Worm (Caenorhabditis elegans) whole organism, young adult: ENCODE results near the gene oac-51.
A peak's percentile ranks its signal among the peaks of the same experiment; 100 is the strongest.

ENCODE experiments used
- B0019.2 ChIP-seq: fragments of 200-800 bp; sonication (Bioruptor generic); conservative IDR thresholded peaks from 2 replicates; pipeline ENCODE4 v1.3.6; 2022; ENCODE audit warnings: missing genetic modification reagents, missing genetic modification characterization, missing compliant biosample characterization
- B0261.1 ChIP-seq: sonication (generic microtip); optimal IDR thresholded peaks from 2 replicates; lab custom pipeline; 2016; ENCODE audit warnings: mild to moderate bottlenecking, missing genetic modification characterization, moderate library complexity, missing compliant biosample characterization
- B0336.3 ChIP-seq: fragments of 200-800 bp; sonication (Bioruptor generic); IDR thresholded peaks from 2 replicates; pipeline ENCODE4 v1.3.6; 2022; ENCODE audit warnings: missing genetic modification characterization, missing compliant biosample characterization
- F23B12.7 ChIP-seq: sonication (generic microtip); optimal IDR thresholded peaks from 2 replicates; lab custom pipeline; 2017; ENCODE audit warnings: missing genetic modification characterization, mild to moderate bottlenecking, missing compliant biosample characterization, antibody characterized with exemption, moderate library complexity; ENCODE audit not compliant: insufficient read depth
- F39B2.1 ChIP-seq: fragments of 200-800 bp; sonication (Bioruptor generic); IDR thresholded peaks from 2 replicates; pipeline ENCODE4 v1.3.6; 2022; ENCODE audit warnings: missing genetic modification reagents, missing genetic modification characterization, missing compliant biosample characterization
- F55B11.4 ChIP-seq: sonication (generic microtip); optimal IDR thresholded peaks from 2 replicates; lab custom pipeline; 2016; ENCODE audit warnings: missing compliant biosample characterization, missing genetic modification characterization, borderline replicate concordance; ENCODE audit not compliant: insufficient read depth
- F57C9.4 ChIP-seq: sonication (generic microtip); optimal IDR thresholded peaks from 2 replicates; lab custom pipeline; 2017; ENCODE audit warnings: mild to moderate bottlenecking, missing genetic modification characterization, missing compliant biosample characterization
- K11D2.4 ChIP-seq: fragments of 200-800 bp; sonication (Bioruptor generic); IDR thresholded peaks from 2 replicates; pipeline ENCODE4 v1.3.6; 2022; ENCODE audit warnings: missing genetic modification reagents, missing genetic modification characterization, missing compliant biosample characterization
- K12H6.12 ChIP-seq: fragments of 200-800 bp; sonication (Bioruptor generic); optimal IDR thresholded peaks from 2 replicates; lab custom pipeline; 2018; ENCODE audit warnings: mild to moderate bottlenecking, missing genetic modification characterization, missing compliant biosample characterization
- T07F8.4 ChIP-seq: sonication (generic microtip); optimal IDR thresholded peaks from 2 replicates; lab custom pipeline; 2016; ENCODE audit warnings: mild to moderate bottlenecking, missing genetic modification characterization, moderate library complexity, missing compliant biosample characterization
- Y67H2A.10 ChIP-seq: fragments of 200-800 bp; sonication (Bioruptor generic); conservative IDR thresholded peaks from 2 replicates; pipeline ENCODE4 v1.3.6; 2022; ENCODE audit warnings: missing genetic modification reagents, missing genetic modification characterization, missing compliant biosample characterization
- Y79H2A.3 ChIP-seq: fragments of 200-800 bp; sonication (Bioruptor generic); conservative IDR thresholded peaks from 2 replicates; pipeline ENCODE4 v1.3.6; 2022; ENCODE audit warnings: missing genetic modification reagents, missing genetic modification characterization, missing compliant biosample characterization
- Y95B8A.8 ChIP-seq: fragments of 200-800 bp; sonication (Bioruptor generic); IDR thresholded peaks from 2 replicates; pipeline ENCODE4 v1.3.6; 2022; ENCODE audit warnings: missing genetic modification reagents, missing genetic modification characterization, missing compliant biosample characterization
- aptf-2 ChIP-seq: fragments of 200-800 bp; sonication (Bioruptor generic); conservative IDR thresholded peaks from 2 replicates; pipeline ENCODE4 v1.3.6; 2022; ENCODE audit warnings: missing genetic modification reagents, missing genetic modification characterization, missing compliant biosample characterization
- aptf-3 ChIP-seq: fragments of 200-800 bp; sonication (Bioruptor generic); IDR thresholded peaks from 2 replicates; pipeline ENCODE4 v1.3.6; 2022; ENCODE audit warnings: missing genetic modification characterization, missing compliant biosample characterization
- attf-3 ChIP-seq: fragments of 200-800 bp; sonication (Bioruptor generic); conservative IDR thresholded peaks from 2 replicates; pipeline ENCODE4 v1.3.6; 2022; ENCODE audit warnings: missing genetic modification reagents, missing genetic modification characterization, missing compliant biosample characterization
- attf-5 ChIP-seq: fragments of 200-800 bp; sonication (Bioruptor generic); optimal IDR thresholded peaks from 2 replicates; lab custom pipeline; 2018; ENCODE audit warnings: mild to moderate bottlenecking, missing genetic modification characterization, missing compliant biosample characterization
- attf-6 ChIP-seq: fragments of 200-800 bp; sonication (Bioruptor generic); IDR thresholded peaks from 2 replicates; pipeline ENCODE4 v1.3.6; 2022; ENCODE audit warnings: missing genetic modification reagents, missing genetic modification characterization, missing compliant biosample characterization
- bed-2 ChIP-seq: fragments of 200-800 bp; sonication (Bioruptor generic); IDR thresholded peaks from 2 replicates; pipeline ENCODE4 v1.3.6; 2022; ENCODE audit warnings: missing genetic modification reagents, missing genetic modification characterization, missing compliant biosample characterization
- cebp-1 ChIP-seq, 2 experiments: fragments of 200-800 bp in 1 of 2; sonication (Bioruptor generic) in 1 of 2; sonication (generic microtip) in 1 of 2; IDR thresholded peaks in 1 of 2; optimal IDR thresholded peaks in 1 of 2; 2 replicates each; pipeline versions ENCODE4 v1.3.6 to Lab custom; 2017 to 2022; ENCODE audit warnings: missing compliant biosample characterization in 2 of 2, missing genetic modification characterization in 2 of 2, mild to moderate bottlenecking in 1 of 2, missing genetic modification reagents in 1 of 2, moderate library complexity in 1 of 2
- cebp-2 ChIP-seq: fragments of 200-800 bp; sonication (Bioruptor generic); IDR thresholded peaks from 2 replicates; pipeline ENCODE4 v1.3.6; 2022; ENCODE audit warnings: missing genetic modification characterization, missing compliant biosample characterization
- ceh-100 ChIP-seq: fragments of 200-800 bp; sonication (Bioruptor generic); IDR thresholded peaks from 2 replicates; pipeline ENCODE4 v1.3.6; 2022; ENCODE audit warnings: missing genetic modification reagents, missing genetic modification characterization, missing compliant biosample characterization
- ceh-58 ChIP-seq: fragments of 200-800 bp; sonication (Bioruptor generic); IDR thresholded peaks from 2 replicates; pipeline ENCODE4 v1.3.6; 2022; ENCODE audit warnings: missing genetic modification characterization, missing compliant biosample characterization
- ceh-91 ChIP-seq: fragments of 200-800 bp; sonication (Bioruptor generic); IDR thresholded peaks from 2 replicates; pipeline ENCODE4 v1.3.6; 2022; ENCODE audit warnings: missing genetic modification reagents, missing genetic modification characterization, missing compliant biosample characterization
- dox-1 ChIP-seq: fragments of 200-800 bp; sonication (Bioruptor generic); IDR thresholded peaks from 2 replicates; pipeline ENCODE4 v1.3.6; 2022; ENCODE audit warnings: missing genetic modification reagents, missing genetic modification characterization, missing compliant biosample characterization
- fkh-3 ChIP-seq: sonication (generic microtip); optimal IDR thresholded peaks from 2 replicates; lab custom pipeline; 2016; ENCODE audit warnings: mild to moderate bottlenecking, missing genetic modification characterization, missing compliant biosample characterization
- gei-17 ChIP-seq: fragments of 200-800 bp; sonication (Bioruptor generic); optimal IDR thresholded peaks from 2 replicates; lab custom pipeline; 2018; ENCODE audit warnings: mild to moderate bottlenecking, missing genetic modification characterization, missing compliant biosample characterization
- him-1 ChIP-seq: sonication (generic microtip); optimal IDR thresholded peaks from 2 replicates; lab custom pipeline; 2016; ENCODE audit warnings: missing genotype, missing genetic modification reagents, missing genetic modification characterization, missing compliant biosample characterization
- hlh-12 ChIP-seq: sonication (generic microtip); optimal IDR thresholded peaks from 2 replicates; lab custom pipeline; 2016; ENCODE audit warnings: missing genetic modification characterization, missing compliant biosample characterization
- hmg-1.2 ChIP-seq: fragments of 200-800 bp; sonication (Bioruptor generic); IDR thresholded peaks from 2 replicates; pipeline ENCODE4 v1.3.6; 2022; ENCODE audit warnings: missing genetic modification reagents, missing genetic modification characterization, missing compliant biosample characterization
- hmg-20 ChIP-seq: fragments of 200-800 bp; sonication (Bioruptor generic); IDR thresholded peaks from 2 replicates; pipeline ENCODE4 v1.3.6; 2022; ENCODE audit warnings: missing genetic modification reagents, missing genetic modification characterization, missing compliant biosample characterization
- hsf-1 ChIP-seq: fragments of 200-800 bp; sonication (Bioruptor generic); IDR thresholded peaks from 2 replicates; pipeline ENCODE4 v1.3.6; 2022; ENCODE audit warnings: missing genetic modification reagents, missing genetic modification characterization, missing compliant biosample characterization
- let-526 ChIP-seq: fragments of 200-800 bp; sonication (Bioruptor generic); IDR thresholded peaks from 2 replicates; pipeline ENCODE4 v1.3.6; 2022; ENCODE audit warnings: missing genetic modification reagents, missing genetic modification characterization, missing compliant biosample characterization
- lsl-1 ChIP-seq: fragments of 200-800 bp; sonication (Bioruptor generic); optimal IDR thresholded peaks from 2 replicates; lab custom pipeline; 2018; ENCODE audit warnings: mild to moderate bottlenecking, missing genetic modification characterization, moderate library complexity, missing compliant biosample characterization
- madf-10 ChIP-seq: sonication (generic microtip); optimal IDR thresholded peaks from 2 replicates; lab custom pipeline; 2016; ENCODE audit warnings: mild to moderate bottlenecking, missing genetic modification characterization, missing compliant biosample characterization
- madf-8 ChIP-seq: fragments of 200-800 bp; sonication (Bioruptor generic); conservative IDR thresholded peaks from 2 replicates; pipeline ENCODE4 v1.3.6; 2022; ENCODE audit warnings: missing genetic modification reagents, missing genetic modification characterization, missing compliant biosample characterization
- mxl-1 ChIP-seq: sonication (generic microtip); optimal IDR thresholded peaks from 2 replicates; lab custom pipeline; 2016; ENCODE audit warnings: missing genetic modification characterization, missing compliant biosample characterization
- nfya-1 ChIP-seq: sonication (generic microtip); optimal IDR thresholded peaks from 2 replicates; lab custom pipeline; 2017; ENCODE audit warnings: antibody characterized with exemption, missing compliant biosample characterization, missing genetic modification characterization, borderline replicate concordance; ENCODE audit not compliant: insufficient read depth
- nhr-120 ChIP-seq: fragments of 200-800 bp; sonication (Bioruptor generic); IDR thresholded peaks from 2 replicates; pipeline ENCODE4 v1.3.6; 2022; ENCODE audit warnings: missing genetic modification characterization, missing compliant biosample characterization
- pbrm-1 ChIP-seq: fragments of 200-800 bp; sonication (Bioruptor generic); IDR thresholded peaks from 2 replicates; pipeline ENCODE4 v1.3.6; 2022; ENCODE audit warnings: missing genetic modification reagents, missing genetic modification characterization, missing compliant biosample characterization
- pha-4 ChIP-seq: fragments of 150-350 bp; sonication (generic microtip); optimal IDR thresholded peaks from 2 replicates; lab custom pipeline; 2014; ENCODE audit warnings: missing biosample characterization, missing genetic modification reagents, missing genetic modification characterization
- sea-2 ChIP-seq: fragments of 200-800 bp; sonication (Bioruptor generic); IDR thresholded peaks from 2 replicates; pipeline ENCODE4 v1.3.6; 2022; ENCODE audit warnings: missing genetic modification characterization, missing compliant biosample characterization
- snpc-1.3 ChIP-seq: sonication (generic microtip); optimal IDR thresholded peaks from 2 replicates; lab custom pipeline; 2017; ENCODE audit warnings: missing genetic modification characterization, mild to moderate bottlenecking, missing compliant biosample characterization, antibody characterized with exemption, moderate library complexity, missing genotype, missing genetic modification reagents; ENCODE audit not compliant: insufficient read depth
- tlf-1 ChIP-seq: fragments of 200-800 bp; sonication (Bioruptor generic); optimal IDR thresholded peaks from 2 replicates; lab custom pipeline; 2018; ENCODE audit warnings: mild to moderate bottlenecking, missing genetic modification characterization, missing compliant biosample characterization
- xnd-1 ChIP-seq: sonication (generic microtip); optimal IDR thresholded peaks from 2 replicates; lab custom pipeline; 2016; ENCODE audit warnings: missing genotype, missing genetic modification reagents, missing genetic modification characterization, missing compliant biosample characterization
- zim-3 ChIP-seq: sonication (generic microtip); optimal IDR thresholded peaks from 2 replicates; lab custom pipeline; 2017; ENCODE audit warnings: mild to moderate bottlenecking, missing genetic modification characterization, moderate library complexity, missing compliant biosample characterization
- ztf-22 ChIP-seq: fragments of 200-800 bp; sonication (Bioruptor generic); optimal IDR thresholded peaks from 2 replicates; lab custom pipeline; 2018; ENCODE audit warnings: mild to moderate bottlenecking, missing genetic modification characterization, moderate library complexity, missing compliant biosample characterization
- ztf-6 ChIP-seq: fragments of 200-800 bp; sonication (Bioruptor generic); IDR thresholded peaks from 2 replicates; pipeline ENCODE4 v1.3.6; 2022; ENCODE audit warnings: missing genetic modification reagents, missing genetic modification characterization, missing compliant biosample characterization

oac-51 gene

DNA sequence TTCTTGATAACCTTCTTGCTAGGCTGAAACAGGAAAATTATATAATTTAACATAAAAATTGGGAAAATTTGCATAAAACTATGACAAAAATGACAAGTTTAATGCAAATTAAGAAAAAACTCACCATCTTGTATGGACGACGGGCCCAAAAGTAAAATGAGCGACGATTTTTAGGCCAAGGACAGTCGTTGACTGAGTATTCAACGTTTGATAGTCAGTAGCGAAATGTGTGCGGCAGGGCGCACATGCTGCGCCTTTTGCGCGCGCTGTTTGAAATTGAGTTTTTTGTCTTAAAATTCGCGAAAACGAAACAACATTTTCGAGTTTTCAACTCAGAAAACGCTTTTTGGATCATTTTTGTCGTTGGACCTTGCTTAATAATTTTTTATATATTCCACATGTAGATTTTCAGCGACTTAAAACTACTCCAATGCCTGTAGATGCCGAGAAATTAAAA is 53.9 kb downstream of the oac-51 start, which contains the start of the genes rpl-7A and set-21 (continued):
- TF ChIP-seq zim-3 (no peak), hlh-12 (tag; lab: Kevin White, UChicago) (no peak), lsl-1 (GFP tag; lab: Kevin White, UChicago) (peak; percentile 83), F23B12.7 (peak; percentile 79), attf-5 (peak; percentile 99), F39B2.1 (peak; percentile 91), Y67H2A.10 (GFP tag; lab: Robert Waterston, UW) (peak; percentile 87), pbrm-1 (GFP tag; lab: Robert Waterston, UW) (peak; percentile 98), ceh-91 (GFP tag; lab: Robert Waterston, UW) (peak; percentile 97), hmg-1.2 (GFP tag; lab: Robert Waterston, UW) (peak; percentile 99), attf-3 (GFP tag; lab: Robert Waterston, UW) (peak; percentile 87), F55B11.4 (tag; lab: Kevin White, UChicago) (no peak), xnd-1 (tag; lab: Kevin White, UChicago) (peak; percentile 67), F57C9.4 (tag; lab: Kevin White, UChicago) (peak; percentile 60), him-1 (tag; lab: Kevin White, UChicago) (peak; percentile 87), B0336.3 (GFP tag; lab: Robert Waterston, UW) (peak; percentile 90), bed-2 (GFP tag; lab: Robert Waterston, UW) (0 out of 2 replicates have a peak, but pooled peaks have one; percentile 52), snpc-1.3 (peak; percentile 59), ztf-6 (GFP tag; lab: Robert Waterston, UW) (peak; percentile 89), let-526 (GFP tag; lab: Robert Waterston, UW) (peak; percentile 90), madf-10 (peak; percentile 76), nhr-120 (GFP tag; lab: Robert Waterston, UW) (no peak), cebp-2 (peak; percentile 92; the same call in 1 of the 2 replicates), ceh-100 (GFP tag; lab: Robert Waterston, UW) (peak; percentile 92), hsf-1 (GFP tag; lab: Robert Waterston, UW) (peak; percentile 87), madf-8 (GFP tag; lab: Robert Waterston, UW) (peak; percentile 86), gei-17 (GFP tag; lab: Kevin White, UChicago) (peak; percentile 68), ztf-22 (GFP tag; lab: Kevin White, UChicago) (peak; percentile 47), B0261.1 (tag; lab: Kevin White, UChicago) (no peak), cebp-1 (GFP tag; IDR thresholded peaks at IDR 0.05; lab: Robert Waterston, UW) (peak; percentile 86), cebp-1 (tag; optimal IDR thresholded peaks at IDR 0.05; lab: Kevin White, UChicago) (peak; percentile 93), hmg-20 (peak; percentile 90), Y95B8A.8 (GFP tag; lab: Robert Waterston, UW) (peak; percentile 98), aptf-2 (GFP tag; lab: Robert Waterston, UW) (peak; percentile 88), attf-6 (peak; percentile 78), pha-4 (tag; lab: Kevin White, UChicago) (no peak), Y79H2A.3 (GFP tag; lab: Robert Waterston, UW) (peak; percentile 79), aptf-3 (no peak), sea-2 (GFP tag; lab: Robert Waterston, UW) (peak; percentile 89), T07F8.4 (tag; lab: Kevin White, UChicago) (no peak), ceh-58 (GFP tag; lab: Robert Waterston, UW) (no peak), K11D2.4 (GFP tag; lab: Robert Waterston, UW) (peak; percentile 97), mxl-1 (tag; lab: Kevin White, UChicago) (no peak), nfya-1 (tag; lab: Kevin White, UChicago) (no peak), fkh-3 (tag; lab: Kevin White, UChicago) (no peak), K12H6.12 (peak; percentile 87), dox-1 (GFP tag; lab: Robert Waterston, UW) (peak; percentile 98), B0019.2 (peak; percentile 95), tlf-1 (GFP tag; lab: Kevin White, UChicago) (peak; percentile 98)
